Fruit fly (Drosophila melanogaster) whole organism, wandering third instar larva: Measurements from ENCODE around the gene asun.
A peak's percentile ranks its signal among the peaks of the same experiment; 100 is the strongest.

Source experiments
- CG9705 ChIP-seq: fragments of 200-800 bp; sonication (Bioruptor generic); optimal IDR thresholded peaks from 2 replicates; lab custom pipeline; 2018; ENCODE audit warnings: missing biosample characterization, mild to moderate bottlenecking, missing genetic modification characterization
- CrebA ChIP-seq: fragments of 200-800 bp; sonication (Bioruptor generic); optimal IDR thresholded peaks from 2 replicates; lab custom pipeline; 2016; ENCODE audit warnings: missing biosample characterization, mild to moderate bottlenecking, missing genetic modification characterization, borderline replicate concordance
- Dfd ChIP-seq: fragments of >200 bp; optimal IDR thresholded peaks from 2 replicates; lab custom pipeline; 2017; ENCODE audit warnings: missing biosample characterization, missing genetic modification characterization
- GATAd ChIP-seq: sonication (Bioruptor generic); optimal IDR thresholded peaks from 2 replicates; lab custom pipeline; 2016; ENCODE audit warnings: missing biosample characterization, missing genetic modification characterization
- HLH106 ChIP-seq: fragments of 200-800 bp; optimal IDR thresholded peaks from 3 replicates; lab custom pipeline; 2019; ENCODE audit warnings: missing biosample characterization, mild to moderate bottlenecking, missing genetic modification characterization, moderate library complexity
- Hr83 ChIP-seq: fragments of 200-300 bp; sonication (Bioruptor generic); optimal IDR thresholded peaks from 2 replicates; lab custom pipeline; 2016; ENCODE audit warnings: missing biosample characterization, mild to moderate bottlenecking, missing genetic modification characterization, moderate library complexity; ENCODE audit not compliant: poor library complexity, severe bottlenecking
- Jra ChIP-seq: sonication (Bioruptor generic); optimal IDR thresholded peaks from 2 replicates; lab custom pipeline; 2016; ENCODE audit warnings: missing biosample characterization, missing genetic modification characterization
- Myc ChIP-seq: fragments of >200 bp; optimal IDR thresholded peaks from 2 replicates; lab custom pipeline; 2017
- OdsH ChIP-seq: fragments of 200-800 bp; sonication (Bioruptor generic); optimal IDR thresholded peaks from 2 replicates; lab custom pipeline; 2016; ENCODE audit warnings: missing biosample characterization, mild to moderate bottlenecking, missing genetic modification characterization
- Sp1 ChIP-seq: fragments of 200-800 bp; sonication (Bioruptor generic); optimal IDR thresholded peaks from 3 replicates; lab custom pipeline; 2019; ENCODE audit warnings: missing biosample characterization, mild to moderate bottlenecking, missing genetic modification characterization, moderate library complexity
- Vsx2 ChIP-seq: fragments of 200-300, 225-300 bp; sonication (Bioruptor generic); optimal IDR thresholded peaks from 2 replicates; lab custom pipeline; 2018; ENCODE audit warnings: missing biosample characterization, missing genetic modification characterization; ENCODE audit not compliant: partially characterized antibody
- br ChIP-seq: fragments of 200-800 bp; sonication (Bioruptor generic); optimal IDR thresholded peaks from 2 replicates; lab custom pipeline; 2016; ENCODE audit warnings: missing biosample characterization, missing genetic modification characterization
- brk ChIP-seq: fragments of 200-800 bp; sonication (Bioruptor generic); optimal IDR thresholded peaks from 2 replicates; lab custom pipeline; 2016; ENCODE audit warnings: missing biosample characterization, mild to moderate bottlenecking, missing genetic modification characterization
- dl ChIP-seq, 2 experiments: fragments of 175-275, 200-275 bp in 1 of 2; fragments of 200-275 bp in 1 of 2; sonication (Bioruptor generic); optimal IDR thresholded peaks; lab custom pipeline; 2018; ENCODE audit warnings: mild to moderate bottlenecking in 2 of 2, missing biosample characterization in 2 of 2, missing genetic modification characterization in 2 of 2, moderate library complexity in 2 of 2; ENCODE audit not compliant: partially characterized antibody in 2 of 2, insufficient read depth in 1 of 2
- dsf ChIP-seq: sonication (Bioruptor generic); optimal IDR thresholded peaks from 2 replicates; lab custom pipeline; 2016; ENCODE audit warnings: missing biosample characterization, missing genetic modification characterization, borderline replicate concordance
- ey ChIP-seq: fragments of 200-800 bp; sonication (Bioruptor generic); optimal IDR thresholded peaks from 2 replicates; lab custom pipeline; 2016; ENCODE audit warnings: missing biosample characterization, missing genetic modification characterization
- foxo ChIP-seq, 2 experiments: fragments of 200-800 bp; sonication (Bioruptor generic); optimal IDR thresholded peaks; 2 replicates in 1 of 2; 3 replicates in 1 of 2; lab custom pipeline; 2016 to 2017; ENCODE audit warnings: missing biosample characterization in 2 of 2, missing genetic modification characterization in 2 of 2
- fru ChIP-seq: fragments of 200-800 bp; sonication (Bioruptor generic); optimal IDR thresholded peaks from 3 replicates; lab custom pipeline; 2016; ENCODE audit warnings: missing biosample characterization, mild to moderate bottlenecking, missing genetic modification characterization
- h ChIP-seq: fragments of 200-800 bp; sonication (Bioruptor generic); optimal IDR thresholded peaks from 3 replicates; lab custom pipeline; 2016; ENCODE audit warnings: missing biosample characterization, mild to moderate bottlenecking, missing genetic modification characterization
- jim ChIP-seq: fragments of 175-275, 200-325 bp; sonication (Bioruptor generic); optimal IDR thresholded peaks from 2 replicates; lab custom pipeline; 2016; ENCODE audit warnings: missing biosample characterization, mild to moderate bottlenecking, missing genetic modification characterization
- lola ChIP-seq: fragments of >200 bp; optimal IDR thresholded peaks from 2 replicates; lab custom pipeline; 2017; ENCODE audit warnings: missing biosample characterization, missing genetic modification characterization
- psq ChIP-seq: fragments of 200-800 bp; sonication (Bioruptor generic); optimal IDR thresholded peaks from 3 replicates; lab custom pipeline; 2017; ENCODE audit warnings: missing biosample characterization, mild to moderate bottlenecking, missing genetic modification characterization, moderate library complexity
- tai ChIP-seq: sonication (Bioruptor generic); optimal IDR thresholded peaks from 2 replicates; lab custom pipeline; 2016; ENCODE audit warnings: missing biosample characterization, missing genetic modification characterization
- usp ChIP-seq: fragments of >200 bp; optimal IDR thresholded peaks from 2 replicates; lab custom pipeline; 2017; ENCODE audit warnings: missing biosample characterization, missing genetic modification characterization
- woc ChIP-seq: sonication (Bioruptor generic); optimal IDR thresholded peaks from 2 replicates; lab custom pipeline; 2016; ENCODE audit warnings: missing biosample characterization, mild to moderate bottlenecking, missing genetic modification characterization

asun gene

dm6 chr3R:16263522-16264305 lies at the start of gene asun, which contains the start of gene bor:
TSS of gene asun (plus strand) at chr3R:16264271.
TSS of gene bor (minus strand) at chr3R:16264115.
- TF ChIP-seq jim (GFP tag; lab: Kevin White, UChicago) (no peak), Jra (no peak), Dfd (GFP tag; lab: Kevin White, UChicago) (no peak), foxo (GFP tag; optimal IDR thresholded peaks at IDR 0.05; lab: Kevin White, UChicago) (peak in 1 of 2 experiments; percentile 48), brk (GFP tag; lab: Kevin White, UChicago) (no peak), Myc (lab: Kevin White, UChicago) (peak; percentile 31), dsf (GFP tag; lab: Kevin White, UChicago) (no peak), Hr83 (GFP tag; lab: Kevin White, UChicago) (peak; percentile 51), woc (GFP tag; lab: Kevin White, UChicago) (no peak), ey (peak; percentile 8), CG9705 (GFP tag; lab: Kevin White, UChicago) (no peak), usp (GFP tag; lab: Kevin White, UChicago) (no peak), Vsx2 (GFP tag; lab: Kevin White, UChicago) (no peak), psq (GFP tag; lab: Kevin White, UChicago) (no peak), h (no peak), CrebA (GFP tag; lab: Kevin White, UChicago) (no peak), tai (GFP tag; lab: Kevin White, UChicago) (no peak), fru (GFP tag; lab: Kevin White, UChicago) (no peak), br (GFP tag; lab: Kevin White, UChicago) (no peak), dl (GFP tag; optimal IDR thresholded peaks at IDR 0.05; lab: Kevin White, UChicago; ENCODE audit: insufficient read depth in 1 of 2, partially characterized antibody in 2 of 2) (no peak), GATAd (no peak), OdsH (GFP tag; lab: Kevin White, UChicago) (no peak)

- peak; percentile 6 for TF ChIP-seq Sp1
- no peak for TF ChIP-seq CG9705 (GFP tag; lab: Kevin White, UChicago)
- TF ChIP-seq brk (GFP tag; lab: Kevin White, UChicago): no peak
Observed at dm6 chr3R:16214474-16215318, 49.4 kb upstream of the asun start.

- TF ChIP-seq Dfd (GFP tag; lab: Kevin White, UChicago) (peak; percentile 10), CrebA (GFP tag; lab: Kevin White, UChicago) (no peak)
Observed at dm6 chr3R:16215319-16215701, 48.8 kb upstream of the asun start.

- TF ChIP-seq br (GFP tag; lab: Kevin White, UChicago) (no peak), Hr83 (GFP tag; lab: Kevin White, UChicago) (no peak), HLH106 (tag; lab: Kevin White, UChicago) (no peak), CG9705 (GFP tag; lab: Kevin White, UChicago) (no peak), CrebA (GFP tag; lab: Kevin White, UChicago) (no peak), lola (GFP tag; lab: Kevin White, UChicago) (no peak), tai (GFP tag; lab: Kevin White, UChicago) (no peak)
Observed at dm6 chr3R:16217368-16217767, 46.7 kb upstream of the asun start.

- TF ChIP-seq dsf (GFP tag; lab: Kevin White, UChicago): no peak
- peak; percentile 15 for TF ChIP-seq Dfd (GFP tag; lab: Kevin White, UChicago)
- no peak for TF ChIP-seq usp (GFP tag; lab: Kevin White, UChicago)
- TF ChIP-seq, all 38 proteins: peak for 1
Observed at dm6 chr3R:16218251-16219030, 45.6 kb upstream of the asun start.
